Fruit fly (Drosophila melanogaster): ENCODE results near the gene Cubn2.

Gene Cubn2

dm6 chr3L:11819639-11820456 is 5.3 kb upstream of the Cubn2 start:
- TF ChIP-seq CG17801 (GFP tag; optimal IDR thresholded peaks at IDR 0.05; ENCODE audit: partially characterized antibody) = peak; percentile 70

- no peak for TF ChIP-seq CG17801 (GFP tag; optimal IDR thresholded peaks at IDR 0.05; ENCODE audit: partially characterized antibody)
Measured at dm6 chr3L:11816641-11817040, 2.1 kb upstream of the Cubn2 start.

- TF ChIP-seq CG17801 (GFP tag; optimal IDR thresholded peaks at IDR 0.05; ENCODE audit: partially characterized antibody) = peak; percentile 12
Measured at dm6 chr3L:11815220-11815797, 754 bp upstream of the Cubn2 start, which contains the start of gene CG14130. Gene CG14130, plus strand, starts transcription at chr3L:11815444.

dm6 chr3L:11801622-11802021 is 12.9 kb downstream of the Cubn2 start:
- TF ChIP-seq CG17801 (GFP tag; optimal IDR thresholded peaks at IDR 0.05; ENCODE audit: partially characterized antibody) = no peak

- no peak for TF ChIP-seq CG17801 (GFP tag; optimal IDR thresholded peaks at IDR 0.05; ENCODE audit: partially characterized antibody)
Measured at dm6 chr3L:11800761-11801160, 13.8 kb downstream of the Cubn2 start, which contains the start of gene Gcat. Gene Gcat, minus strand, starts transcription at chr3L:11800861.

- no peak for TF ChIP-seq CG17801 (GFP tag; optimal IDR thresholded peaks at IDR 0.05; ENCODE audit: partially characterized antibody)
Measured at dm6 chr3L:11795440-11795983, 19.0 kb downstream of the Cubn2 start, which contains the start of gene Klp68D. Gene Klp68D, plus strand, starts transcription at chr3L:11795614.

dm6 chr3L:11793233-11793800 is 21.2 kb downstream of the Cubn2 start, which contains the start of the genes twy and CG10907:
Gene twy, minus strand, starts transcription at chr3L:11793283.
Gene CG10907, plus strand, starts transcription at chr3L:11793514.
- TF ChIP-seq CG17801 (GFP tag; optimal IDR thresholded peaks at IDR 0.05; ENCODE audit: partially characterized antibody) = no peak

dm6 chr3L:11789773-11790172 is 24.8 kb downstream of the Cubn2 start, which contains the start of gene Pi3K68D:
Gene Pi3K68D, minus strand, starts transcription at chr3L:11790013.
- peak; percentile 21 for TF ChIP-seq CG17801 (GFP tag; optimal IDR thresholded peaks at IDR 0.05; ENCODE audit: partially characterized antibody)

- TF ChIP-seq CG17801 (GFP tag; optimal IDR thresholded peaks at IDR 0.05; ENCODE audit: partially characterized antibody) = no peak
Measured at dm6 chr3L:11788936-11789352, 25.6 kb downstream of the Cubn2 start.

- TF ChIP-seq CG17801 (GFP tag; optimal IDR thresholded peaks at IDR 0.05; ENCODE audit: partially characterized antibody) = no peak
Measured at dm6 chr3L:11788195-11788594, 26.4 kb downstream of the Cubn2 start.

- no peak for TF ChIP-seq CG17801 (GFP tag; optimal IDR thresholded peaks at IDR 0.05; ENCODE audit: partially characterized antibody)
Measured at dm6 chr3L:11785291-11785690, 29.3 kb downstream of the Cubn2 start.

dm6 chr3L:11777348-11777958 is 37.1 kb downstream of the Cubn2 start:
- TF ChIP-seq CG17801 (GFP tag; optimal IDR thresholded peaks at IDR 0.05; ENCODE audit: partially characterized antibody) = peak; percentile 23

- no peak for TF ChIP-seq CG17801 (GFP tag; optimal IDR thresholded peaks at IDR 0.05; ENCODE audit: partially characterized antibody)
Measured at dm6 chr3L:11776731-11777130, 37.8 kb downstream of the Cubn2 start, which contains the start of gene CG14131. Gene CG14131, plus strand, starts transcription at chr3L:11777073.

- no peak for TF ChIP-seq CG17801 (GFP tag; optimal IDR thresholded peaks at IDR 0.05; ENCODE audit: partially characterized antibody)
Measured at dm6 chr3L:11774401-11774800, 40.2 kb downstream of the Cubn2 start, which contains the start of gene Tim13. Gene Tim13, minus strand, starts transcription at chr3L:11774501.

- no peak for TF ChIP-seq CG17801 (GFP tag; optimal IDR thresholded peaks at IDR 0.05; ENCODE audit: partially characterized antibody)
Measured at dm6 chr3L:11773796-11774195, 40.8 kb downstream of the Cubn2 start.

Data from ovary, adult (tissue).